Worm (Caenorhabditis elegans) whole organism, early embryonic: ENCODE data around the gene C49A9.1.
"Not testable (repeated sequence)": the region's sequence is repeated elsewhere in the genome, so short reads cannot be mapped to it uniquely, and the experiment has no call there.

Experiments
- B0310.2 ChIP-seq: sonication (generic microtip); optimal IDR thresholded peaks from 2 replicates; lab custom pipeline; 2016; ENCODE audit warnings: mild to moderate bottlenecking, missing genetic modification characterization, missing compliant biosample characterization
- F13C5.2 ChIP-seq: sonication (generic microtip); optimal IDR thresholded peaks from 2 replicates; lab custom pipeline; 2017; ENCODE audit warnings: mild to moderate bottlenecking, missing genetic modification characterization, inconsistent platforms, missing compliant biosample characterization
- aly-1 ChIP-seq: sonication (generic microtip); optimal IDR thresholded peaks from 2 replicates; lab custom pipeline; 2016; ENCODE audit warnings: missing genetic modification characterization, missing compliant biosample characterization
- ama-1 ChIP-seq: fragments of 150-350 bp; optimal IDR thresholded peaks from 2 replicates; lab custom pipeline; 2014
- ceh-13 ChIP-seq: fragments of 200-800 bp; sonication (Bioruptor generic); optimal IDR thresholded peaks from 2 replicates; lab custom pipeline; 2018; ENCODE audit warnings: mild to moderate bottlenecking, missing genetic modification characterization, missing compliant biosample characterization
- ceh-36 ChIP-seq: sonication (generic microtip); optimal IDR thresholded peaks from 2 replicates; lab custom pipeline; 2016; ENCODE audit warnings: missing genetic modification characterization, inconsistent platforms, missing compliant biosample characterization
- ets-7 ChIP-seq: sonication (generic microtip); optimal IDR thresholded peaks from 2 replicates; lab custom pipeline; 2016; ENCODE audit warnings: missing genotype, missing genetic modification characterization, missing compliant biosample characterization
- flt-1 ChIP-seq: fragments of 200-800 bp; sonication (Bioruptor generic); IDR thresholded peaks from 2 replicates; pipeline ENCODE4 v1.3.6; 2022; ENCODE audit warnings: missing genetic modification characterization, missing compliant biosample characterization
- hmbx-1 ChIP-seq: sonication (generic microtip); optimal IDR thresholded peaks from 2 replicates; lab custom pipeline; 2016; ENCODE audit warnings: mild to moderate bottlenecking, missing genetic modification characterization, missing compliant biosample characterization
- hmg-4 ChIP-seq: fragments of 200-800 bp; sonication (Bioruptor generic); optimal IDR thresholded peaks from 2 replicates; lab custom pipeline; 2018; ENCODE audit warnings: mild to moderate bottlenecking, missing genetic modification characterization, missing compliant biosample characterization
- hnd-1 ChIP-seq: sonication (generic microtip); optimal IDR thresholded peaks from 2 replicates; lab custom pipeline; 2016; ENCODE audit warnings: missing genetic modification characterization, missing compliant biosample characterization
- pes-1 ChIP-seq: fragments of 200-800 bp; sonication (Bioruptor generic); IDR thresholded peaks from 2 replicates; pipeline ENCODE4 v1.3.6; 2022; ENCODE audit warnings: missing genetic modification reagents, missing genetic modification characterization, missing compliant biosample characterization
- scrt-1 ChIP-seq: fragments of 200-800 bp; sonication (Bioruptor generic); IDR thresholded peaks from 2 replicates; pipeline ENCODE4 v1.3.6; 2022; ENCODE audit warnings: missing genetic modification characterization, missing compliant biosample characterization
- sea-1 ChIP-seq: fragments of 200-800 bp; sonication (Bioruptor generic); conservative IDR thresholded peaks from 2 replicates; pipeline ENCODE4 v1.3.6; 2022; ENCODE audit warnings: missing genetic modification characterization, missing compliant biosample characterization
- tbx-11 ChIP-seq: fragments of 200-800 bp; sonication (Bioruptor generic); IDR thresholded peaks from 2 replicates; pipeline ENCODE4 v1.3.6; 2022; ENCODE audit warnings: missing genetic modification characterization, missing compliant biosample characterization
- tbx-37 ChIP-seq: fragments of 200-800 bp; sonication (Bioruptor generic); conservative IDR thresholded peaks from 2 replicates; pipeline ENCODE4 v1.3.6; 2022; ENCODE audit warnings: missing genetic modification reagents, missing genetic modification characterization, missing compliant biosample characterization
- tra-4 ChIP-seq: sonication (generic microtip); optimal IDR thresholded peaks from 2 replicates; lab custom pipeline; 2017; ENCODE audit warnings: missing genetic modification characterization, missing compliant biosample characterization

Gene C49A9.1

ce11 chrIV:6230560-6231073 is 2.6 kb downstream of the C49A9.1 start, which contains the start of gene F58F9.4:
Gene F58F9.4 (plus strand): TSS chrIV:6231023.
- no peak for TF ChIP-seq ama-1 (lab: Kevin White, UChicago)
- no peak for TF ChIP-seq tbx-37 (GFP tag; lab: Robert Waterston, UW)
- TF ChIP-seq flt-1 (GFP tag; lab: Robert Waterston, UW), result no peak
- TF ChIP-seq aly-1 (tag; lab: Kevin White, UChicago), result no peak
- TF ChIP-seq tra-4 (tag; lab: Kevin White, UChicago), result no peak
- TF ChIP-seq B0310.2, result no peak
- TF ChIP-seq scrt-1, result no peak
- TF ChIP-seq pes-1 (GFP tag; lab: Robert Waterston, UW), result no peak
- no peak for TF ChIP-seq tbx-11 (GFP tag; lab: Robert Waterston, UW)
- TF ChIP-seq ets-7 (tag; lab: Kevin White, UChicago), result no peak
- no peak for TF ChIP-seq hmg-4 (GFP tag; lab: Kevin White, UChicago)
- TF ChIP-seq hnd-1 (tag; lab: Kevin White, UChicago), result no peak
- TF ChIP-seq F13C5.2 (tag; lab: Kevin White, UChicago), result no peak
- no peak for TF ChIP-seq ceh-36 (tag; lab: Kevin White, UChicago)
- no peak for TF ChIP-seq sea-1 (GFP tag; lab: Robert Waterston, UW)
- TF ChIP-seq ceh-13, result no peak
- TF ChIP-seq hmbx-1 (tag; lab: Kevin White, UChicago), result no peak

DNA sequence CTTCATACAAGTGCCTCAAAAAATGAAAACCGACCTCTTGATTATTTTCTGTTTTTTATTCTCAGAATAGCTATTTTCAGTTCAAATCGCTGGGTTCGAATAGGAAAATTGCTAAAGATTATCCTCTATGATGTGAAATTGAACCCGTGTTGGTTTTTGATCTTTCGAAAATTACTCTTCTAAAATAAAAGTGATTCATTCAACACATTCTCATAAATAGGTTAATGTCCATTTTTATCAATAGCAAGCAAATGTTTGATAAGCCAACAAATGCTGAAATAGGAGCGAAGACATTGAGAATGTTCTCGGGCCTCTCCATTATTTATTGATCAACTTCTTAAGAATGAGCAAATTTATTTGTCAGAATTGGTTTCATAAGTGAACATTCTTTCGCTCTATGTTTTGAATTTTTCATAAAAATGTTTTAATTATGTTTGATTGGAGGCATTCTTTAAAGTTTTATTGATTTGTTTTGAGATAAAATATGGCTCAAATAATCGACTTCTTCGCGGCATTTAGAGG is 4.8 kb downstream of the C49A9.1 start, which contains the start of gene F58F9.3:
Gene F58F9.3, plus strand, starts transcription at position 472 of the 522 bp plus-strand sequence.
- TF ChIP-seq flt-1 (GFP tag; lab: Robert Waterston, UW) (no peak), ceh-13 (no peak), tbx-37 (GFP tag; lab: Robert Waterston, UW) (no peak), ets-7 (tag; lab: Kevin White, UChicago) (no peak), B0310.2 (no peak), tra-4 (tag; lab: Kevin White, UChicago) (no peak), scrt-1 (no peak)

- no peak for TF ChIP-seq pes-1 (GFP tag; lab: Robert Waterston, UW)
- TF ChIP-seq ama-1 (lab: Kevin White, UChicago), result no peak
- TF ChIP-seq hmbx-1 (tag; lab: Kevin White, UChicago), result no peak
- no peak for TF ChIP-seq flt-1 (GFP tag; lab: Robert Waterston, UW)
- TF ChIP-seq ceh-13, result no peak
- no peak for TF ChIP-seq ceh-36 (tag; lab: Kevin White, UChicago)
- TF ChIP-seq tra-4 (tag; lab: Kevin White, UChicago), result no peak
- no peak for TF ChIP-seq F13C5.2 (tag; lab: Kevin White, UChicago)
- TF ChIP-seq ets-7 (tag; lab: Kevin White, UChicago), result no peak
- no peak for TF ChIP-seq tbx-11 (GFP tag; lab: Robert Waterston, UW)
- no peak for TF ChIP-seq hnd-1 (tag; lab: Kevin White, UChicago)
- no peak for TF ChIP-seq scrt-1
- no peak for TF ChIP-seq tbx-37 (GFP tag; lab: Robert Waterston, UW)
- no peak for TF ChIP-seq aly-1 (tag; lab: Kevin White, UChicago)
- TF ChIP-seq sea-1 (GFP tag; lab: Robert Waterston, UW), result no peak
Measured at ce11 chrIV:6237508-6238227, 9.7 kb downstream of the C49A9.1 start, which contains the start of the genes F58F9.6 and F58F9.8. Gene F58F9.6 (minus strand): TSS chrIV:6237608. Gene F58F9.8 (plus strand): TSS chrIV:6238177.

DNA sequence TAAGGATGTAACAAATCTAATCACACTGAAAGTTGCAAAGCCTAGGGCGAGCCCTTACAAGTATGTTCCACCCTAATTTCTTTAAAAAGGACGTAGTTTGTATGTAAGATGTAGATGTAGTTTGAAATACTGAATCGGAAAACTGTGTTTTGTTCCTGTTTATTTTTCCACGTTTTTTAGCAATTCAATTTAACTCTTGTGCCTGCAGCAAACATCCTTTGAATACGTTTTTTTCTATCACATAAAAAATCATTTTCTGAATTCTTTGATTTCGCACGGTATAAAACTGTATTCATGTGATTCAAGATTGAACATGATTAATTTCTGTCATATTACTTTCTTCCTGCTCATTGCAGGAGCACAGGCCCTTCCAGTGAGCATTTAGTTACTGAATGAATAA is 12.0 kb downstream of the C49A9.1 start, which contains the start of gene F58F9.9:
Gene F58F9.9, plus strand, starts transcription at position 301 of the 400 bp plus-strand sequence.
- TF ChIP-seq ceh-36 (tag; lab: Kevin White, UChicago), result no peak
- no peak for TF ChIP-seq B0310.2
- TF ChIP-seq pes-1 (GFP tag; lab: Robert Waterston, UW), result no peak
- TF ChIP-seq ama-1 (lab: Kevin White, UChicago), result no peak
- TF ChIP-seq hnd-1 (tag; lab: Kevin White, UChicago), result no peak
- TF ChIP-seq F13C5.2 (tag; lab: Kevin White, UChicago), result no peak
- TF ChIP-seq tra-4 (tag; lab: Kevin White, UChicago), result no peak
- no peak for TF ChIP-seq hmg-4 (GFP tag; lab: Kevin White, UChicago)
- TF ChIP-seq aly-1 (tag; lab: Kevin White, UChicago), result no peak
- no peak for TF ChIP-seq scrt-1
- no peak for TF ChIP-seq flt-1 (GFP tag; lab: Robert Waterston, UW)
- no peak for TF ChIP-seq ets-7 (tag; lab: Kevin White, UChicago)
- no peak for TF ChIP-seq tbx-37 (GFP tag; lab: Robert Waterston, UW)

ce11 chrIV:6248486-6248885 is 20.5 kb downstream of the C49A9.1 start, which contains the start of gene acox-3:
Gene acox-3 (minus strand): TSS chrIV:6248492.
- no peak for TF ChIP-seq ets-7 (tag; lab: Kevin White, UChicago)
- no peak for TF ChIP-seq sea-1 (GFP tag; lab: Robert Waterston, UW)

ce11 chrIV:6249591-6249990 is 21.6 kb downstream of the C49A9.1 start, which contains the start of gene F58F9.1:
Gene F58F9.1 (plus strand): TSS chrIV:6249841.
- TF ChIP-seq B0310.2 (no peak), pes-1 (GFP tag; lab: Robert Waterston, UW) (no peak), flt-1 (GFP tag; lab: Robert Waterston, UW) (no peak), ama-1 (lab: Kevin White, UChicago) (no peak), tbx-11 (GFP tag; lab: Robert Waterston, UW) (no peak), ets-7 (tag; lab: Kevin White, UChicago) (no peak), scrt-1 (no peak), ceh-36 (tag; lab: Kevin White, UChicago) (no peak)

ce11 chrIV:6253000-6253399 is 25.0 kb downstream of the C49A9.1 start, which contains the start of gene T13A10.2:
Gene T13A10.2 (plus strand): TSS chrIV:6253300.
- not testable (repeated sequence) for TF ChIP-seq ets-7, tra-4, hmbx-1 (tag; lab: Kevin White, UChicago)
